Fruit fly (Drosophila melanogaster): ENCODE measurements around the gene CG14042.

Gene CG14042

dm6 chr2L:5089642-5090041 lies 52.1 kb downstream of the CG14042 start:
- TF ChIP-seq CG12605 (GFP tag; IDR thresholded peaks at IDR 0.05), result no peak
- no peak for TF ChIP-seq CG8159 (tag; optimal IDR thresholded peaks at IDR 0.05)

dm6 chr2L:5090352-5090751 lies 52.8 kb downstream of the CG14042 start:
- peak; percentile 73; the same call in 2 of the 3 replicates for TF ChIP-seq fd96Ca (GFP tag; IDR thresholded peaks at IDR 0.05)
- TF ChIP-seq Pif1A (GFP tag; optimal IDR thresholded peaks at IDR 0.05), result peak; percentile 59
- TF ChIP-seq CG13204 (GFP tag; optimal IDR thresholded peaks at IDR 0.05), result no peak
- peak; percentile 24 for TF ChIP-seq CG9948 (tag; optimal IDR thresholded peaks at IDR 0.05)
- TF ChIP-seq CG8159 (tag; optimal IDR thresholded peaks at IDR 0.05), result peak; percentile 45
- TF ChIP-seq gl (tag; optimal IDR thresholded peaks at IDR 0.05), result no peak
- peak; percentile 16; the same call in 1 of the 2 replicates for TF ChIP-seq Ets98B (GFP tag; IDR thresholded peaks at IDR 0.05)
- peak; percentile 44 for TF ChIP-seq CG17806 (tag; optimal IDR thresholded peaks at IDR 0.05)
- no peak for TF ChIP-seq EcR (GFP tag; optimal IDR thresholded peaks at IDR 0.05)
- TF ChIP-seq CG14655 (GFP tag; optimal IDR thresholded peaks at IDR 0.05), result peak; percentile 55
- 0 out of 2 replicates have a peak, but pooled peaks have one; percentile 28 for TF ChIP-seq rn (GFP tag; IDR thresholded peaks at IDR 0.05)
- TF ChIP-seq D1 (tag; optimal IDR thresholded peaks at IDR 0.05), result no peak
- 0 out of 2 replicates have a peak, but pooled peaks have one; percentile 20 for TF ChIP-seq CG10348 (GFP tag; IDR thresholded peaks at IDR 0.05)
- no peak for TF ChIP-seq Pif1B (GFP tag; optimal IDR thresholded peaks at IDR 0.05)
- TF ChIP-seq CG32121 (GFP tag; IDR thresholded peaks at IDR 0.05), result peak; percentile 41; the same call in 1 of the 2 replicates
- TF ChIP-seq CG15710 (tag; optimal IDR thresholded peaks at IDR 0.05), result peak; percentile 41
- peak; percentile 31; the same call in 1 of the 2 replicates for TF ChIP-seq CG12605 (GFP tag; IDR thresholded peaks at IDR 0.05)
- TF ChIP-seq CG4496 (GFP tag; IDR thresholded peaks at IDR 0.05), result peak; percentile 57; the same call in 1 of the 3 replicates
- TF ChIP-seq CG8301 (tag; optimal IDR thresholded peaks at IDR 0.05), result peak; percentile 60
- TF ChIP-seq CG34367 (tag; optimal IDR thresholded peaks at IDR 0.05), result peak; percentile 0
- no peak for TF ChIP-seq Snoo (tag; optimal IDR thresholded peaks at IDR 0.05)

Measured in whole organism, pupa.